Fruit fly (Drosophila melanogaster): ENCODE data around the gene Sarm.
A peak's percentile ranks its signal among the peaks of the same experiment; 100 is the strongest.

The Sarm gene

dm6 chr3L:8121590-8121989, 57.9 kb downstream of the Sarm start, which contains the start of gene ldbr (continued):
- TF ChIP-seq CG7963 (GFP tag; IDR thresholded peaks at IDR 0.05; ENCODE audit: partially characterized antibody): peak; percentile 56
- peak; percentile 72 for TF ChIP-seq onecut (GFP tag; IDR thresholded peaks at IDR 0.05)

dm6 chr3L:8124481-8125359, 61.0 kb downstream of the Sarm start, which contains the start of the genes CG7550 and mRpL36:
Gene CG7550 (minus strand): TSS chr3L:8124531.
Gene mRpL36 (minus strand): TSS chr3L:8125132.
- TF ChIP-seq pzg (GFP tag; optimal IDR thresholded peaks at IDR 0.05) (peak; percentile 10), CG15269 (tag; optimal IDR thresholded peaks at IDR 0.05) (no peak), Med (GFP tag) (peak; percentile 55), amos (GFP tag; IDR thresholded peaks at IDR 0.05; ENCODE audit: partially characterized antibody) (0 out of 2 replicates have a peak, but pooled peaks have one; percentile 6), slbo (GFP tag; IDR thresholded peaks at IDR 0.05) (0 out of 2 replicates have a peak, but pooled peaks have one; percentile 41), Pdp1 (GFP tag; optimal IDR thresholded peaks at IDR 0.05) (peak in 1 of 2 experiments; percentile 91), Dll (GFP tag; IDR thresholded peaks at IDR 0.05; ENCODE audit: partially characterized antibody) (no peak), disco-r (GFP tag; optimal IDR thresholded peaks at IDR 0.05) (no peak), Doc2 (GFP tag; IDR thresholded peaks at IDR 0.05) (no peak), crp (GFP tag; optimal IDR thresholded peaks at IDR 0.05) (peak in 1 of 2 experiments; percentile 67), sd (tag; optimal IDR thresholded peaks at IDR 0.05) (no peak), row (GFP tag; IDR thresholded peaks at IDR 0.05) (0 out of 3 replicates have a peak, but pooled peaks have one; percentile 10), bab2 (GFP tag; optimal IDR thresholded peaks at IDR 0.05) (no peak), zf30C (GFP tag; optimal IDR thresholded peaks at IDR 0.05) (no peak), CG3995 (GFP tag; optimal IDR thresholded peaks at IDR 0.05) (no peak), CG6175 (GFP tag; IDR thresholded peaks at IDR 0.05) (no peak), stwl (tag; optimal IDR thresholded peaks at IDR 0.05) (peak; percentile 20), ci (GFP tag; IDR thresholded peaks at IDR 0.05) (no peak), prd (optimal IDR thresholded peaks at IDR 0.05) (no peak), prd (GFP tag; IDR thresholded peaks at IDR 0.05) (0 out of 3 replicates have a peak, but pooled peaks have one; percentile 16), Vsx1 (GFP tag; optimal IDR thresholded peaks at IDR 0.05) (no peak), sens (GFP tag) (peak; percentile 28), E2f2 (GFP tag; IDR thresholded peaks at IDR 0.05) (peak; percentile 55; the same call in 1 of the 2 replicates), CG12769 (tag; optimal IDR thresholded peaks at IDR 0.05) (no peak), Dref (GFP tag; IDR thresholded peaks at IDR 0.05) (peak; percentile 68), CG15514 (GFP tag; optimal IDR thresholded peaks at IDR 0.05) (peak; percentile 26), slp2 (GFP tag; optimal IDR thresholded peaks at IDR 0.05) (peak; percentile 1), HLH4C (GFP tag; IDR thresholded peaks at IDR 0.05; ENCODE audit: partially characterized antibody) (0 out of 3 replicates have a peak, but pooled peaks have one; percentile 26), toy (GFP tag; IDR thresholded peaks at IDR 0.05) (no peak), ap (GFP tag; IDR thresholded peaks at IDR 0.05) (no peak), CG12659 (GFP tag; optimal IDR thresholded peaks at IDR 0.05) (peak; percentile 24), Xrp1 (GFP tag; IDR thresholded peaks at IDR 0.05) (no peak), MBD-R2 (GFP tag; IDR thresholded peaks at IDR 0.05) (peak; percentile 48; the same call in 1 of the 2 replicates), Bteb2 (GFP tag; optimal IDR thresholded peaks at IDR 0.05) (no peak), hkb (optimal IDR thresholded peaks at IDR 0.05) (no peak), hkb (GFP tag; IDR thresholded peaks at IDR 0.05) (no peak), CG9609 (GFP tag; optimal IDR thresholded peaks at IDR 0.05) (no peak), CG17385 (GFP tag; optimal IDR thresholded peaks at IDR 0.05) (no peak), zfh2 (GFP tag; optimal IDR thresholded peaks at IDR 0.05) (no peak), Hr51 (GFP tag; optimal IDR thresholded peaks at IDR 0.05) (peak in 1 of 2 experiments; percentile 13), CG10267 (tag; optimal IDR thresholded peaks at IDR 0.05) (peak; percentile 67), Dp (GFP tag; optimal IDR thresholded peaks at IDR 0.05) (peak; percentile 47), fd64A (GFP tag; optimal IDR thresholded peaks at IDR 0.05) (no peak), fd3F (GFP tag; optimal IDR thresholded peaks at IDR 0.05) (no peak)

Measured in whole organism, embryonic.